Fruit fly (Drosophila melanogaster) whole organism, prepupa: ENCODE measurements around the gene E2f2.

ENCODE experiments used
- Blimp-1 ChIP-seq: fragments of 200-800 bp; sonication (Bioruptor generic); optimal IDR thresholded peaks from 3 replicates; lab custom pipeline; 2017; ENCODE audit warnings: missing biosample characterization, missing genetic modification characterization, mild to moderate bottlenecking, moderate library complexity, missing genetic modification reagents
- CG10631 ChIP-seq: fragments of 200-800 bp; sonication (Bioruptor generic); optimal IDR thresholded peaks from 2 replicates; lab custom pipeline; 2016; ENCODE audit warnings: missing biosample characterization, missing genetic modification characterization
- CG10669 ChIP-seq: fragments of 200-800 bp; sonication (Bioruptor generic); optimal IDR thresholded peaks from 3 replicates; lab custom pipeline; 2018; ENCODE audit warnings: missing biosample characterization, mild to moderate bottlenecking, missing genetic modification characterization, moderate library complexity
- CG11294 ChIP-seq: fragments of 200-800 bp; sonication (Bioruptor generic); IDR thresholded peaks from 2 replicates; pipeline ENCODE4 v1.3.6; 2022; ENCODE audit warnings: missing biosample characterization, missing genetic modification characterization
- CG11762 ChIP-seq: fragments of 200-800 bp; sonication (Bioruptor generic); optimal IDR thresholded peaks from 3 replicates; lab custom pipeline; 2016; ENCODE audit warnings: missing biosample characterization, missing genetic modification characterization; ENCODE audit not compliant: insufficient read depth
- CG15336 ChIP-seq: fragments of 200-800 bp; sonication (Bioruptor generic); IDR thresholded peaks from 2 replicates; pipeline ENCODE4 v1.3.6; 2022; ENCODE audit warnings: missing biosample characterization, missing genetic modification characterization
- CG1621 ChIP-seq: fragments of 200-800 bp; sonication (Bioruptor generic); optimal IDR thresholded peaks from 3 replicates; lab custom pipeline; 2018; ENCODE audit warnings: missing biosample characterization, mild to moderate bottlenecking, missing genetic modification characterization
- CG16779 ChIP-seq: fragments of 200-800 bp; sonication (Bioruptor generic); optimal IDR thresholded peaks from 3 replicates; lab custom pipeline; 2017; ENCODE audit warnings: missing biosample characterization, mild to moderate bottlenecking, missing genetic modification characterization
- CG3032 ChIP-seq: fragments of 200-800 bp; optimal IDR thresholded peaks from 2 replicates; lab custom pipeline; 2019; ENCODE audit warnings: missing biosample characterization, mild to moderate bottlenecking, missing genetic modification characterization, moderate library complexity
- CG34406 ChIP-seq: fragments of 200-800 bp; sonication (Bioruptor generic); optimal IDR thresholded peaks from 3 replicates; lab custom pipeline; 2016; ENCODE audit warnings: missing biosample characterization, missing genetic modification characterization
- CG3919 ChIP-seq: fragments of 200-800 bp; sonication (Bioruptor generic); optimal IDR thresholded peaks from 3 replicates; lab custom pipeline; 2016; ENCODE audit warnings: missing biosample characterization, missing genetic modification characterization
- CG4318 ChIP-seq: fragments of 200-800 bp; sonication (Bioruptor generic); optimal IDR thresholded peaks from 3 replicates; lab custom pipeline; 2017; ENCODE audit warnings: missing biosample characterization, mild to moderate bottlenecking, missing genetic modification characterization
- CG6163 ChIP-seq: fragments of 200-800 bp; sonication (Bioruptor generic); IDR thresholded peaks from 3 replicates; pipeline ENCODE4 v1.3.6; 2022; ENCODE audit warnings: missing biosample characterization, missing genetic modification characterization
- CG6276 ChIP-seq: fragments of 200-800 bp; sonication (Bioruptor generic); optimal IDR thresholded peaks from 2 replicates; lab custom pipeline; 2017; ENCODE audit warnings: missing biosample characterization, mild to moderate bottlenecking, missing genetic modification characterization
- CG6792 ChIP-seq: fragments of 200-800 bp; sonication (Bioruptor generic); optimal IDR thresholded peaks from 3 replicates; lab custom pipeline; 2016; ENCODE audit warnings: missing biosample characterization, missing genetic modification characterization
- CG6808 ChIP-seq: fragments of 200-800 bp; sonication (Bioruptor generic); optimal IDR thresholded peaks from 3 replicates; lab custom pipeline; 2017; ENCODE audit warnings: missing biosample characterization, missing genetic modification characterization, mild to moderate bottlenecking, moderate library complexity, missing genetic modification reagents
- CG6854 ChIP-seq: fragments of 200-800 bp; sonication (Bioruptor generic); optimal IDR thresholded peaks from 2 replicates; lab custom pipeline; 2017; ENCODE audit warnings: missing biosample characterization, mild to moderate bottlenecking, missing genetic modification characterization
- CG8119 ChIP-seq: fragments of 200-800 bp; sonication (Bioruptor generic); IDR thresholded peaks from 3 replicates; pipeline ENCODE4 v1.3.6; 2022; ENCODE audit warnings: missing biosample characterization, missing genetic modification characterization
- CG8319 ChIP-seq: fragments of 200-800 bp; sonication (Bioruptor generic); optimal IDR thresholded peaks from 3 replicates; lab custom pipeline; 2016; ENCODE audit warnings: missing biosample characterization, missing genetic modification characterization
- CG8632 ChIP-seq: fragments of 200-800 bp; sonication (Bioruptor generic); optimal IDR thresholded peaks from 3 replicates; lab custom pipeline; 2016; ENCODE audit warnings: missing biosample characterization, missing genetic modification characterization
- Eip75B ChIP-seq: fragments of 200-800 bp; sonication (Bioruptor generic); optimal IDR thresholded peaks from 3 replicates; lab custom pipeline; 2016; ENCODE audit warnings: missing biosample characterization, missing genetic modification characterization
- Eip78C ChIP-seq: fragments of 200-800 bp; sonication (Bioruptor generic); peaks from one replicate; lab custom pipeline; 2016; ENCODE audit warnings: missing biosample characterization, missing genetic modification characterization
- Eip93F ChIP-seq: fragments of 200-800 bp; sonication (Bioruptor generic); optimal IDR thresholded peaks from 2 replicates; lab custom pipeline; 2016; ENCODE audit warnings: missing biosample characterization, mild to moderate bottlenecking, missing genetic modification characterization
- Ets21C ChIP-seq: fragments of 200-800 bp; sonication (Bioruptor generic); optimal IDR thresholded peaks from 3 replicates; lab custom pipeline; 2016; ENCODE audit warnings: missing biosample characterization, missing genetic modification characterization
- Ets96B ChIP-seq: fragments of 200-800 bp; optimal IDR thresholded peaks from 2 replicates; lab custom pipeline; 2019; ENCODE audit warnings: missing biosample characterization, mild to moderate bottlenecking, missing genetic modification characterization, moderate library complexity
- Gug ChIP-seq: fragments of 200-800 bp; sonication (Bioruptor generic); IDR thresholded peaks from 2 replicates; pipeline ENCODE4 v1.3.6; 2022; ENCODE audit warnings: missing biosample characterization, missing genetic modification characterization
- Hr39 ChIP-seq: fragments of 200-800 bp; sonication (Bioruptor generic); optimal IDR thresholded peaks from 2 replicates; lab custom pipeline; 2016; ENCODE audit warnings: missing biosample characterization, missing genetic modification characterization
- Hr4 ChIP-seq: fragments of 200-800 bp; sonication (Bioruptor generic); optimal IDR thresholded peaks from 3 replicates; lab custom pipeline; 2016; ENCODE audit warnings: missing biosample characterization, missing genetic modification characterization
- Met ChIP-seq: fragments of 200-800 bp; sonication (Bioruptor generic); optimal IDR thresholded peaks from 3 replicates; lab custom pipeline; 2016; ENCODE audit warnings: missing biosample characterization, missing genetic modification characterization
- Smox ChIP-seq: fragments of 200-800 bp; sonication (Bioruptor generic); optimal IDR thresholded peaks from 3 replicates; lab custom pipeline; 2016; ENCODE audit warnings: missing biosample characterization, missing genetic modification characterization
- Sox102F ChIP-seq: fragments of 200-800 bp; sonication (Bioruptor generic); optimal IDR thresholded peaks from 2 replicates; lab custom pipeline; 2016; ENCODE audit warnings: missing biosample characterization, mild to moderate bottlenecking, missing genetic modification characterization
- Sox15 ChIP-seq: fragments of 200-800 bp; sonication (Bioruptor generic); optimal IDR thresholded peaks from 3 replicates; lab custom pipeline; 2016; ENCODE audit warnings: missing biosample characterization, missing genetic modification characterization
- achi ChIP-seq: fragments of 200-800 bp; sonication (Bioruptor generic); optimal IDR thresholded peaks from 3 replicates; lab custom pipeline; 2016; ENCODE audit warnings: missing biosample characterization, missing genetic modification characterization
- cyc ChIP-seq: fragments of 200-800 bp; sonication (Bioruptor generic); optimal IDR thresholded peaks from 3 replicates; lab custom pipeline; 2016; ENCODE audit warnings: missing biosample characterization, missing genetic modification characterization
- dac ChIP-seq: fragments of 200-800 bp; sonication (Bioruptor generic); optimal IDR thresholded peaks from 2 replicates; lab custom pipeline; 2017; ENCODE audit warnings: missing biosample characterization, mild to moderate bottlenecking, missing genetic modification characterization
- dsx ChIP-seq: fragments of 200-800 bp; optimal IDR thresholded peaks from 3 replicates; lab custom pipeline; 2019; ENCODE audit warnings: missing biosample characterization, mild to moderate bottlenecking, missing genetic modification characterization, moderate library complexity; ENCODE audit not compliant: poor library complexity, severe bottlenecking
- eg ChIP-seq: fragments of 200-800 bp; sonication (Bioruptor generic); IDR thresholded peaks from 3 replicates; pipeline ENCODE4 v1.3.6; 2022; ENCODE audit warnings: missing biosample characterization, missing genetic modification characterization
- fd59A ChIP-seq: fragments of 200-800 bp; sonication (Bioruptor generic); optimal IDR thresholded peaks from 2 replicates; lab custom pipeline; 2017; ENCODE audit warnings: missing biosample characterization, mild to moderate bottlenecking, missing genetic modification characterization, missing genetic modification reagents
- fd85E ChIP-seq: fragments of 200-800 bp; sonication (Bioruptor generic); optimal IDR thresholded peaks from 3 replicates; lab custom pipeline; 2016; ENCODE audit warnings: missing biosample characterization, missing genetic modification characterization
- fkh ChIP-seq: fragments of 200-800 bp; sonication (Bioruptor generic); optimal IDR thresholded peaks from 3 replicates; lab custom pipeline; 2017; ENCODE audit warnings: missing biosample characterization, mild to moderate bottlenecking, missing genetic modification characterization, moderate library complexity
- lz ChIP-seq: fragments of 200-800 bp; sonication (Bioruptor generic); optimal IDR thresholded peaks from 3 replicates; lab custom pipeline; 2016; ENCODE audit warnings: missing biosample characterization, missing genetic modification characterization
- net ChIP-seq: fragments of 200-800 bp; sonication (Bioruptor generic); optimal IDR thresholded peaks from 3 replicates; lab custom pipeline; 2016; ENCODE audit warnings: missing biosample characterization, missing genetic modification characterization
- pdm3 ChIP-seq: fragments of 200-800 bp; sonication (Bioruptor generic); optimal IDR thresholded peaks from 3 replicates; lab custom pipeline; 2016; ENCODE audit warnings: missing biosample characterization, missing genetic modification characterization
- salr ChIP-seq, 2 experiments: fragments of 200-800 bp; sonication (Bioruptor generic); optimal IDR thresholded peaks; 3 replicates each; lab custom pipeline; 2016 to 2018; ENCODE audit warnings: missing biosample characterization in 2 of 2, missing genetic modification characterization in 2 of 2, mild to moderate bottlenecking in 1 of 2
- spab ChIP-seq: fragments of 200-800 bp; sonication (Bioruptor generic); optimal IDR thresholded peaks from 2 replicates; lab custom pipeline; 2017; ENCODE audit warnings: missing biosample characterization, mild to moderate bottlenecking, missing genetic modification characterization, missing genetic modification reagents
- ss ChIP-seq, 2 experiments: fragments of 200-800 bp; sonication (Bioruptor generic); optimal IDR thresholded peaks; 2 replicates in 1 of 2; 3 replicates in 1 of 2; lab custom pipeline; 2017 to 2018; ENCODE audit warnings: mild to moderate bottlenecking in 2 of 2, missing biosample characterization in 2 of 2, missing genetic modification characterization in 2 of 2, moderate library complexity in 1 of 2
- svp ChIP-seq: fragments of 200-800 bp; sonication (Bioruptor generic); peaks from one replicate; lab custom pipeline; 2016; ENCODE audit warnings: missing biosample characterization, missing genetic modification characterization
- topi ChIP-seq: fragments of 200-800 bp; sonication (Bioruptor generic); optimal IDR thresholded peaks from 3 replicates; lab custom pipeline; 2016; ENCODE audit warnings: missing biosample characterization, missing genetic modification characterization
- vri ChIP-seq: fragments of 200-800 bp; sonication (Bioruptor generic); optimal IDR thresholded peaks from 3 replicates; lab custom pipeline; 2016; ENCODE audit warnings: missing biosample characterization, mild to moderate bottlenecking, missing genetic modification characterization

The E2f2 gene

DNA sequence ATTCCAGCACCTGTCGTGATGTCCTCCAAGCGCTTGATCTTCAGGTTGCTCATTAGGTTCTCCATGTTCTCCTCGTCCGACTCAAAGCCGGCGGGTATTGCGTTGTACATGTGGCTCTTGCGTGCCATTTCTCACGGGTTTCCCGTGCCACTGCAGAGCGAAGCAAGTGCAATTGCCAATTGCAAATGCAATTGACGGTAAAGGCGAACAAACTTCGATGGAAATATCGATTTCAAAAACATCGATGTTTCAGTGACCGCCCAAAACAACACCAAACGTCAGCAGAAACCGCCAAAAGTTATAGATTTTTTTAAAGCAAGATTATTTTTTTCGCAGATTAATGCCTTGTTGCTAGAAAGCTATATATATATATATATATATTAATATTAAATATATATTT, 6.3 kb upstream of the E2f2 start, which contains the start of gene Nbr:
Gene Nbr (minus strand): TSS at position 209 of the 400 bp plus-strand sequence.
- no peak for TF ChIP-seq CG1621 (tag; lab: Kevin White, UChicago)
- TF ChIP-seq CG6163 (GFP tag; lab: Robert Waterston, UW) = 0 out of 3 replicates have a peak, but pooled peaks have one; percentile 14

DNA sequence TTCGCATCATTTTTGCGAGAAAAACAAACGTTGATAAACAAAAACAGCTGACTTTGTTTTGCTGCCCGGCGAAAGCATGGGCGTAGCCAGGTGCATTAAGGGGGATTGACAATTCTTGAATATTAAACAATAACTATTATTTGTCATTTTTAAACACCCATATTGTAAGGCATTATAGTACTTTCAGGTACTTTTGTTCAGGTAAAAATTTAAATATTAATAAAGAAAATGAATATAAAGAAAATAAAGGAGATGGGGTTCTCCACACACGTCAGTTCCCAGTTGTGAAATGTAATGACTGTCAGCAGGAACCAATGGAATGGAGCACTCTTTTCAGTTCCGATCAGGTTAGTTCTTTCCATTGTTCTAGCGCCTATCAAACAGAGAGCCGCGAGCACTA, 2.0 kb upstream of the E2f2 start, which contains the start of the genes Coq3 and Pld3:
Gene Coq3 (minus strand): TSS at position 58 of the 400 bp plus-strand sequence.
Gene Pld3 (plus strand): TSS at position 294 of the 400 bp plus-strand sequence.
- TF ChIP-seq CG6854 (GFP tag; lab: Kevin White, UChicago) = peak; percentile 87
- peak; percentile 90 for TF ChIP-seq Ets21C
- peak; percentile 88 for TF ChIP-seq CG15336 (GFP tag; lab: Robert Waterston, UW)
- peak; percentile 95 for TF ChIP-seq Smox (GFP tag; lab: Kevin White, UChicago)
- peak; percentile 93 for TF ChIP-seq cyc
- peak; percentile 88; the same call in 2 of the 3 replicates for TF ChIP-seq CG8119 (GFP tag; lab: Robert Waterston, UW)
- peak; percentile 94 for TF ChIP-seq CG6163 (GFP tag; lab: Robert Waterston, UW)
- no peak for TF ChIP-seq CG16779 (tag; lab: Kevin White, UChicago)
- TF ChIP-seq net (GFP tag; lab: Kevin White, UChicago) = peak; percentile 95
- peak; percentile 94 for TF ChIP-seq topi (GFP tag; lab: Kevin White, UChicago)
- TF ChIP-seq pdm3 (GFP tag; lab: Kevin White, UChicago) = peak; percentile 95
- TF ChIP-seq CG3032 (tag; lab: Kevin White, UChicago) = peak; percentile 93
- peak; percentile 89 for TF ChIP-seq CG10669 (GFP tag; lab: Kevin White, UChicago)
- peak; percentile 91 for TF ChIP-seq Ets96B
- TF ChIP-seq CG11294 = peak; percentile 86
- peak; percentile 85 for TF ChIP-seq CG4318
- peak; percentile 98 for TF ChIP-seq achi (GFP tag; lab: Kevin White, UChicago)
- TF ChIP-seq Eip78C = peak; percentile 99
- peak; percentile 84 for TF ChIP-seq Sox15 (GFP tag; lab: Kevin White, UChicago)
- TF ChIP-seq CG34406 (GFP tag; lab: Kevin White, UChicago) = peak; percentile 95
- TF ChIP-seq CG8632 (GFP tag; lab: Kevin White, UChicago) = peak; percentile 95
- TF ChIP-seq fd59A (GFP tag; lab: Kevin White, UChicago) = peak; percentile 82
- TF ChIP-seq CG8319 (GFP tag; lab: Kevin White, UChicago) = peak; percentile 90
- TF ChIP-seq dac (GFP tag; lab: Kevin White, UChicago) = peak; percentile 87
- no peak for TF ChIP-seq CG6276
- TF ChIP-seq CG10631 (GFP tag; lab: Kevin White, UChicago) = peak; percentile 96
- TF ChIP-seq CG1621 (tag; lab: Kevin White, UChicago) = peak; percentile 87
- TF ChIP-seq ss (GFP tag; optimal IDR thresholded peaks at IDR 0.05; lab: Kevin White, UChicago) = peak; percentile 78 to 89
- peak; percentile 95 for TF ChIP-seq eg (GFP tag; lab: Robert Waterston, UW)
- TF ChIP-seq salr (GFP tag; optimal IDR thresholded peaks at IDR 0.05; lab: Kevin White, UChicago) = peak; percentile 82 to 91
- peak; percentile 82 for TF ChIP-seq spab (GFP tag; lab: Kevin White, UChicago)
- TF ChIP-seq Sox102F (GFP tag; lab: Kevin White, UChicago) = peak; percentile 96
- peak; percentile 93 for TF ChIP-seq Hr4 (GFP tag; lab: Kevin White, UChicago)
- TF ChIP-seq Met (GFP tag; lab: Kevin White, UChicago) = peak; percentile 94
- TF ChIP-seq CG3919 = peak; percentile 96
- TF ChIP-seq fd85E (GFP tag; lab: Kevin White, UChicago) = peak; percentile 74
- TF ChIP-seq fkh (GFP tag; lab: Kevin White, UChicago) = peak; percentile 80
- TF ChIP-seq Blimp-1 (GFP tag; lab: Kevin White, UChicago) = peak; percentile 76
- TF ChIP-seq CG6792 = peak; percentile 94
- TF ChIP-seq Hr39 (GFP tag; lab: Kevin White, UChicago) = peak; percentile 94
- TF ChIP-seq lz (GFP tag; lab: Kevin White, UChicago) = peak; percentile 94
- no peak for TF ChIP-seq svp (GFP tag; lab: Kevin White, UChicago)
- TF ChIP-seq CG6808 = peak; percentile 89
- TF ChIP-seq dsx (GFP tag; lab: Kevin White, UChicago) = peak; percentile 88
- peak; percentile 93 for TF ChIP-seq Eip93F (GFP tag; lab: Kevin White, UChicago)
- peak; percentile 94 for TF ChIP-seq Eip75B (GFP tag; lab: Kevin White, UChicago)
- peak; percentile 94 for TF ChIP-seq vri (GFP tag; lab: Kevin White, UChicago)
- peak; percentile 92 for TF ChIP-seq CG11762 (GFP tag; lab: Kevin White, UChicago)
- TF ChIP-seq Gug (GFP tag; lab: Robert Waterston, UW) = peak; percentile 88
